Worm (Caenorhabditis elegans): ENCODE data around the gene ZK795.3.

Gene ZK795.3

ce11 chrIV:12599158-12599557 lies 40.0 kb downstream of the ZK795.3 start, which contains the start of gene pgp-1 (continued):
- TF ChIP-seq mes-2 (tag; optimal IDR thresholded peaks at IDR 0.05; ENCODE audit: poor library complexity, severe bottlenecking): no peak
- no peak for TF ChIP-seq T26A8.4 (GFP tag; IDR thresholded peaks at IDR 0.05)
- no peak for TF ChIP-seq nhr-76 (tag; optimal IDR thresholded peaks at IDR 0.05)
- no peak for TF ChIP-seq unc-130 (GFP tag; optimal IDR thresholded peaks at IDR 0.05)
- TF ChIP-seq saeg-2 (GFP tag; IDR thresholded peaks at IDR 0.05): no peak
- TF ChIP-seq egl-43 (GFP tag; IDR thresholded peaks at IDR 0.05): no peak
- TF ChIP-seq unc-62 (GFP tag; optimal IDR thresholded peaks at IDR 0.05 in 1 of 2): peak in 1 of 2 experiments; percentile 57
- TF ChIP-seq unc-62 (tag; optimal IDR thresholded peaks at IDR 0.05): no peak
- no peak for TF ChIP-seq ZK546.5 (tag; optimal IDR thresholded peaks at IDR 0.05)
- TF ChIP-seq lin-29 (GFP tag; IDR thresholded peaks at IDR 0.05): no peak
- TF ChIP-seq D1046.2 (GFP tag; IDR thresholded peaks at IDR 0.05): no peak
- no peak for TF ChIP-seq ceh-62 (tag; optimal IDR thresholded peaks at IDR 0.05)
- peak; percentile 85 for TF ChIP-seq nhr-77 (tag; optimal IDR thresholded peaks at IDR 0.05)
- TF ChIP-seq F37D6.2 (tag; optimal IDR thresholded peaks at IDR 0.05): no peak
- TF ChIP-seq daf-16 (GFP tag; optimal IDR thresholded peaks at IDR 0.05): no peak
- TF ChIP-seq daf-16 (tag; optimal IDR thresholded peaks at IDR 0.05): peak; percentile 89
- TF ChIP-seq lin-38 (GFP tag; IDR thresholded peaks at IDR 0.05): no peak
- TF ChIP-seq nhr-48 (tag; optimal IDR thresholded peaks at IDR 0.05): peak; percentile 17
- TF ChIP-seq mxl-3 (GFP tag; optimal IDR thresholded peaks at IDR 0.05): no peak
- TF ChIP-seq dmd-6 (GFP tag; IDR thresholded peaks at IDR 0.05): peak; percentile 89

- TF ChIP-seq nhr-41 (GFP tag; IDR thresholded peaks at IDR 0.05): 0 out of 2 replicates have a peak, but pooled peaks have one; percentile 26
- TF ChIP-seq mdl-1 (tag; optimal IDR thresholded peaks at IDR 0.05): peak in 1 of 2 experiments; percentile 7
- TF ChIP-seq lin-38 (GFP tag; IDR thresholded peaks at IDR 0.05): no peak
- peak in 1 of 2 experiments; percentile 71 for TF ChIP-seq daf-16 (GFP tag; optimal IDR thresholded peaks at IDR 0.05)
- peak; percentile 97 for TF ChIP-seq daf-16 (tag; optimal IDR thresholded peaks at IDR 0.05)
- peak; percentile 62; the same call in 1 of the 2 replicates for TF ChIP-seq lin-1 (GFP tag; IDR thresholded peaks at IDR 0.05)
- peak; percentile 18 for TF ChIP-seq hlh-30 (tag; optimal IDR thresholded peaks at IDR 0.05; ENCODE audit: insufficient read depth)
- peak; percentile 72 for TF ChIP-seq nhr-77 (tag; optimal IDR thresholded peaks at IDR 0.05)
- no peak for TF ChIP-seq sdz-12 (GFP tag; optimal IDR thresholded peaks at IDR 0.05)
- peak; percentile 48; the same call in 1 of the 2 replicates for TF ChIP-seq ceh-20 (GFP tag; IDR thresholded peaks at IDR 0.05)
- TF ChIP-seq mep-1 (tag; optimal IDR thresholded peaks at IDR 0.05): peak; percentile 41
- peak; percentile 91 for TF ChIP-seq nhr-28 (tag; optimal IDR thresholded peaks at IDR 0.05)
- no peak for TF ChIP-seq tag-97 (GFP tag; IDR thresholded peaks at IDR 0.05)
- no peak for TF ChIP-seq nhr-111 (GFP tag; optimal IDR thresholded peaks at IDR 0.05)
- TF ChIP-seq php-3 (GFP tag; IDR thresholded peaks at IDR 0.05): peak; percentile 92
- TF ChIP-seq dve-1 (tag; optimal IDR thresholded peaks at IDR 0.05; ENCODE audit: insufficient read depth): peak; percentile 89
- peak; percentile 38; the same call in 1 of the 2 replicates for TF ChIP-seq T26A8.4 (GFP tag; IDR thresholded peaks at IDR 0.05)
- peak; percentile 99 for TF ChIP-seq dmd-6 (GFP tag; IDR thresholded peaks at IDR 0.05)
- no peak for TF ChIP-seq jun-1 (tag; optimal IDR thresholded peaks at IDR 0.05)
- peak; percentile 12 for TF ChIP-seq mes-2 (tag; optimal IDR thresholded peaks at IDR 0.05; ENCODE audit: poor library complexity, severe bottlenecking)
- no peak for TF ChIP-seq dmd-9 (GFP tag; IDR thresholded peaks at IDR 0.05)
- peak; percentile 53 for TF ChIP-seq T20F7.1 (GFP tag; optimal IDR thresholded peaks at IDR 0.05)
- peak; percentile 7 for TF ChIP-seq lin-13 (GFP tag; optimal IDR thresholded peaks at IDR 0.05)
- peak; percentile 98 for TF ChIP-seq nhr-102 (tag; optimal IDR thresholded peaks at IDR 0.05)
- TF ChIP-seq zip-2 (tag; optimal IDR thresholded peaks at IDR 0.05): no peak
- TF ChIP-seq tra-1 (GFP tag; IDR thresholded peaks at IDR 0.05): peak; percentile 64; the same call in 1 of the 2 replicates
- TF ChIP-seq saeg-2 (GFP tag; IDR thresholded peaks at IDR 0.05): peak; percentile 69; the same call in 1 of the 2 replicates
- TF ChIP-seq lim-7 (GFP tag; IDR thresholded peaks at IDR 0.05): no peak
- no peak for TF ChIP-seq lir-3 (tag; optimal IDR thresholded peaks at IDR 0.05)
- peak; percentile 95 for TF ChIP-seq pqm-1 (tag; optimal IDR thresholded peaks at IDR 0.05)
- TF ChIP-seq attf-4 (tag; optimal IDR thresholded peaks at IDR 0.05): no peak
- peak; percentile 92 for TF ChIP-seq nhr-48 (tag; optimal IDR thresholded peaks at IDR 0.05)
- peak; percentile 91 for TF ChIP-seq hlh-11 (tag; optimal IDR thresholded peaks at IDR 0.05)
- TF ChIP-seq F37D6.2 (tag; optimal IDR thresholded peaks at IDR 0.05): no peak
- no peak for TF ChIP-seq dpl-1 (GFP tag; optimal IDR thresholded peaks at IDR 0.05)
- no peak for TF ChIP-seq ceh-28 (tag; optimal IDR thresholded peaks at IDR 0.05)
- peak; percentile 40 for TF ChIP-seq nhr-10 (tag; optimal IDR thresholded peaks at IDR 0.05)
- peak; percentile 30; the same call in 1 of the 2 replicates for TF ChIP-seq pha-4 (GFP tag; IDR thresholded peaks at IDR 0.05)
- TF ChIP-seq pha-4 (tag; optimal IDR thresholded peaks at IDR 0.05): no peak
These were observed 41.8 kb downstream of the ZK795.3 start for ce11 chrIV:12600941-12601340.

Measured in whole organism, L4 larva.